Worm (Caenorhabditis elegans) whole organism, mixed stage, embryonic: ENCODE data around the gene Y57G11C.8.

ENCODE experiments used
- drap-1 ChIP-seq: fragments of 200-800 bp; sonication (Bioruptor generic); optimal IDR thresholded peaks from 3 replicates; lab custom pipeline; 2018; ENCODE audit warnings: mild to moderate bottlenecking, missing genetic modification characterization, missing compliant biosample characterization
- sem-2 ChIP-seq: fragments of 200-800 bp; sonication (Bioruptor generic); optimal IDR thresholded peaks from 2 replicates; lab custom pipeline; 2018; ENCODE audit warnings: mild to moderate bottlenecking, missing genetic modification characterization, missing compliant biosample characterization
- unc-62 ChIP-seq: fragments of 150-350 bp; optimal IDR thresholded peaks from 2 replicates; lab custom pipeline; 2014; ENCODE audit warnings: missing biosample characterization, missing genetic modification reagents, missing genetic modification characterization

The Y57G11C.8 gene

DNA sequence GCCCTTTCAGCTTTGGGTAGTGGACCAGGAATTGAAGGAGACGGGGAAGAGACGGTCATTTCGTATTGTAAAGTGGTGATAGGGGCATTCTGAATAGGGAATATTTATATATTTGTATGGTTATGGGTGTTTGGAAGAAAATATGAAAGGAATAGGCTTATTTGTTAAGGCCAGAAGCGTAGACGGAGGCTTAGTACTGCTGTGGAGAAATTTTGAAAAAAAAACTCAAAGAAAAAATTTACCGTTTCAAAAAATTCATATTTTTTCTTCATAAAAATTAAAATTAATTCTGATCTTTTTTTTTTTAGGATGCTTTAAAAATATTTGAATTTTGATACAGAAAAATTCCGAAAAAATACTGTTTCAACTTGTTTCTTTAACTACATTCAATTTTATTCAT, 47.4 kb downstream of the Y57G11C.8 start, which contains the start of gene hhat-2:
TSS of gene hhat-2 (minus strand) at position 101 of the 400 bp plus-strand sequence.
- TF ChIP-seq sem-2 (GFP tag; lab: Kevin White, UChicago): no peak
- no peak for TF ChIP-seq unc-62 (GFP tag; lab: Kevin White, UChicago)
- TF ChIP-seq drap-1 (GFP tag; lab: Kevin White, UChicago): no peak
